Fruit fly (Drosophila melanogaster): ENCODE data around the gene CG5707.

Gene CG5707

DNA sequence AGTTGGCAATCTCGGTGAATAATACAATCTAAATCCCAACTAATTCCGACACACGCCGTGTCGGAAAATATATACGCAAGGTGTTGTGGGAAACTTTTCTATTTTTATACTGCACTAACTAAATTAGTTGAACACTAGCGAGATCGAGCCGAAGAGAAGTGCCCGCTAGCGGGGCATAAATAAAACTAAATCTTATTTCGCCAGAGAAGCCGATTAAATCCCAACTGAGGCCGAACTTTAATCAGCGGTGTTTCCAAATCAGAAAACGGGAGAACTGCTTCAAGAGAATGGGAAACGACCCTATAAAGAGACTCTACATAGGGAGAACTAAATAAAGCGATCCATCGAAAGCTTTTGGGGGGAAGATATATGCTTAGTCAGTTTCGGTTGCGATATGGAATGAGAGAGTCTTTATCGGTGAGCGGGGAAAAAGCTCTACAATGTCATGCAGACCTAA, at the start of gene CG5707:
TSS of gene CG5707 (minus strand) at position 228 of the 457 bp plus-strand sequence.
- TF ChIP-seq CG15479 (GFP tag; optimal IDR thresholded peaks at IDR 0.05): no peak
- no peak for TF ChIP-seq CG5245 (GFP tag; optimal IDR thresholded peaks at IDR 0.05)
- no peak for TF ChIP-seq ase (GFP tag; IDR thresholded peaks at IDR 0.05)
- no peak for TF ChIP-seq wor (GFP tag; IDR thresholded peaks at IDR 0.05)
- no peak for TF ChIP-seq CG16815 (GFP tag; optimal IDR thresholded peaks at IDR 0.05)
- no peak for TF ChIP-seq Nf-YA (GFP tag; IDR thresholded peaks at IDR 0.05)
- no peak for TF ChIP-seq CG15601 (tag; optimal IDR thresholded peaks at IDR 0.05)
- TF ChIP-seq Myb (GFP tag; optimal IDR thresholded peaks at IDR 0.05): no peak
- TF ChIP-seq Ssrp (tag; optimal IDR thresholded peaks at IDR 0.05): no peak
- TF ChIP-seq ftz-f1 (GFP tag; optimal IDR thresholded peaks at IDR 0.05): peak; percentile 45
- TF ChIP-seq CG14667 (GFP tag; IDR thresholded peaks at IDR 0.05): no peak
- TF ChIP-seq CG17912 (GFP tag; optimal IDR thresholded peaks at IDR 0.05): no peak
- no peak for TF ChIP-seq Mes4 (GFP tag; optimal IDR thresholded peaks at IDR 0.05)
- peak; percentile 19; the same call in 1 of the 2 replicates for TF ChIP-seq sens-2 (GFP tag; IDR thresholded peaks at IDR 0.05)
- no peak for TF ChIP-seq Dek (tag; optimal IDR thresholded peaks at IDR 0.05)
- no peak for TF ChIP-seq CG17328 (GFP tag; IDR thresholded peaks at IDR 0.05)
- TF ChIP-seq ara (GFP tag; IDR thresholded peaks at IDR 0.05): no peak
- no peak for TF ChIP-seq CG4282 (GFP tag; optimal IDR thresholded peaks at IDR 0.05)
- peak; percentile 20; the same call in 1 of the 2 replicates for TF ChIP-seq amos (GFP tag; IDR thresholded peaks at IDR 0.05; ENCODE audit: partially characterized antibody)
- peak; percentile 72 for TF ChIP-seq Jarid2 (GFP tag; optimal IDR thresholded peaks at IDR 0.05)
- no peak for TF ChIP-seq Rfx (GFP tag; IDR thresholded peaks at IDR 0.05)
- no peak for TF ChIP-seq shn (GFP tag; optimal IDR thresholded peaks at IDR 0.05)
- TF ChIP-seq CG34376 (GFP tag; optimal IDR thresholded peaks at IDR 0.05): peak; percentile 12
- TF ChIP-seq CG9817 (tag; optimal IDR thresholded peaks at IDR 0.05): no peak
- peak; percentile 37; the same call in 1 of the 3 replicates for TF ChIP-seq Dbx (GFP tag; IDR thresholded peaks at IDR 0.05)
- TF ChIP-seq hth (optimal IDR thresholded peaks at IDR 0.05): no peak
- TF ChIP-seq vvl (GFP tag; IDR thresholded peaks at IDR 0.05): no peak
- no peak for TF ChIP-seq GATAe (GFP tag; conservative IDR thresholded peaks at IDR 0.05)
- no peak for TF ChIP-seq tap (tag; optimal IDR thresholded peaks at IDR 0.05)
- peak; percentile 27 for TF ChIP-seq lab (GFP tag; optimal IDR thresholded peaks at IDR 0.05)
- TF ChIP-seq CG5953 (GFP tag; IDR thresholded peaks at IDR 0.05): no peak
- TF ChIP-seq CG3847 (GFP tag; IDR thresholded peaks at IDR 0.05): no peak
- TF ChIP-seq NC2β (GFP tag; optimal IDR thresholded peaks at IDR 0.05): no peak
- TF ChIP-seq cwo (GFP tag; optimal IDR thresholded peaks at IDR 0.05): no peak
- TF ChIP-seq Deaf1 (tag; optimal IDR thresholded peaks at IDR 0.05): peak; percentile 78
- TF ChIP-seq gfzf (GFP tag; optimal IDR thresholded peaks at IDR 0.05): no peak
- peak; percentile 14 for TF ChIP-seq B-H2 (GFP tag; optimal IDR thresholded peaks at IDR 0.05)
- no peak for TF ChIP-seq Hsf (GFP tag; optimal IDR thresholded peaks at IDR 0.05)
- TF ChIP-seq bsh (GFP tag; optimal IDR thresholded peaks at IDR 0.05): no peak
- TF ChIP-seq Hmr (GFP tag; optimal IDR thresholded peaks at IDR 0.05): no peak
- no peak for TF ChIP-seq CG9876 (GFP tag; optimal IDR thresholded peaks at IDR 0.05)
- peak; percentile 24 for TF ChIP-seq CG10543 (GFP tag; optimal IDR thresholded peaks at IDR 0.05)
- TF ChIP-seq Trl (optimal IDR thresholded peaks at IDR 0.05): peak; percentile 40 to 81
- no peak for TF ChIP-seq Trl (GFP tag; optimal IDR thresholded peaks at IDR 0.05)
- no peak for TF ChIP-seq NfI (GFP tag; optimal IDR thresholded peaks at IDR 0.05)
- TF ChIP-seq Eip74EF (GFP tag; optimal IDR thresholded peaks at IDR 0.05): no peak
- TF ChIP-seq CG12769 (tag; optimal IDR thresholded peaks at IDR 0.05): peak; percentile 88
- TF ChIP-seq CG3163 (GFP tag; optimal IDR thresholded peaks at IDR 0.05): peak; percentile 88
- no peak for TF ChIP-seq yki (optimal IDR thresholded peaks at IDR 0.05)
- TF ChIP-seq ci (GFP tag; IDR thresholded peaks at IDR 0.05): no peak
- no peak for TF ChIP-seq nom (GFP tag; optimal IDR thresholded peaks at IDR 0.05)
- TF ChIP-seq bowl (GFP tag; IDR thresholded peaks at IDR 0.05): no peak
